Fruit fly (Drosophila melanogaster) whole organism, embryonic: Measurements from ENCODE around the gene CG13038.
A peak's percentile ranks its signal among the peaks of the same experiment; 100 is the strongest.

Experiments
- CG12219 ChIP-seq: fragments of 200-800 bp; sonication (Bioruptor generic); optimal IDR thresholded peaks from 3 replicates; lab custom pipeline; 2018; ENCODE audit warnings: missing biosample characterization, mild to moderate bottlenecking, missing genetic modification characterization
- CG2129 ChIP-seq: fragments of 200-800 bp; sonication (Bioruptor generic); IDR thresholded peaks from 2 replicates; pipeline ENCODE4 v1.3.6; 2022; ENCODE audit warnings: missing biosample characterization, missing genetic modification characterization; ENCODE audit not compliant: partially characterized antibody
- CG2889 ChIP-seq: fragments of 200-800 bp; sonication (Bioruptor generic); IDR thresholded peaks from 3 replicates; pipeline ENCODE4 v1.3.6; 2022; ENCODE audit warnings: missing biosample characterization, missing genetic modification characterization
- CG6254 ChIP-seq: fragments of 200-800 bp; sonication (Bioruptor generic); optimal IDR thresholded peaks from 3 replicates; lab custom pipeline; 2017; ENCODE audit warnings: mild to moderate bottlenecking, missing biosample characterization, missing genetic modification reagents, missing genetic modification characterization
- Poxn ChIP-seq: fragments of 200-800 bp; sonication (Bioruptor generic); IDR thresholded peaks from 2 replicates; pipeline ENCODE4 v1.3.6; 2022; ENCODE audit warnings: missing biosample characterization, missing genetic modification characterization
- bcd ChIP-seq: fragments of 200-800 bp; sonication (Bioruptor generic); optimal IDR thresholded peaks from 2 replicates; lab custom pipeline; 2017; ENCODE audit warnings: missing biosample characterization, mild to moderate bottlenecking, missing genetic modification characterization
- eyg ChIP-seq: fragments of 200-800 bp; sonication (Bioruptor generic); optimal IDR thresholded peaks from 3 replicates; lab custom pipeline; 2016; ENCODE audit warnings: missing biosample characterization, missing genetic modification characterization
- gem ChIP-seq: fragments of 200-800 bp; sonication (Bioruptor generic); optimal IDR thresholded peaks from 2 replicates; lab custom pipeline; 2019; ENCODE audit warnings: missing biosample characterization, mild to moderate bottlenecking, missing genetic modification characterization, moderate library complexity
- jigr1 ChIP-seq: fragments of 200-800 bp; sonication (Bioruptor generic); IDR thresholded peaks from 3 replicates; pipeline ENCODE4 v1.3.6; 2022; ENCODE audit warnings: missing biosample characterization, missing genetic modification characterization
- lov ChIP-seq, 2 experiments: fragments of 200-800 bp in 1 of 2; fragments of >200 bp in 1 of 2; sonication (Bioruptor generic) in 1 of 2; IDR thresholded peaks in 1 of 2; optimal IDR thresholded peaks in 1 of 2; 2 replicates in 1 of 2; 3 replicates in 1 of 2; pipeline versions ENCODE4 v1.3.6 to Lab custom; 2017 to 2022; ENCODE audit warnings: missing biosample characterization in 1 of 2, missing genetic modification characterization in 1 of 2
- sob ChIP-seq: fragments of 200-800 bp; sonication (Bioruptor generic); IDR thresholded peaks from 2 replicates; pipeline ENCODE4 v1.3.6; 2022; ENCODE audit warnings: missing biosample characterization, missing genetic modification characterization

dm6 chr3L:16359219-16359748 lies 31.6 kb upstream of the CG13038 start, which contains the start of gene ringer:
- no peak for TF ChIP-seq eyg (GFP tag; lab: Kevin White, UChicago)
- TF ChIP-seq CG6254 (GFP tag; lab: Kevin White, UChicago): no peak
- no peak for TF ChIP-seq bcd (GFP tag; lab: Kevin White, UChicago)
- TF ChIP-seq CG2889: no peak
- TF ChIP-seq gem (tag; lab: Kevin White, UChicago): no peak
- TF ChIP-seq sob (GFP tag; lab: Robert Waterston, UW): 0 out of 2 replicates have a peak, but pooled peaks have one; percentile 21
- TF ChIP-seq lov (optimal IDR thresholded peaks at IDR 0.05; lab: Kevin White, UChicago): no peak
- TF ChIP-seq lov (GFP tag; IDR thresholded peaks at IDR 0.05; lab: Robert Waterston, UW): no peak
- TF ChIP-seq Poxn (GFP tag; lab: Robert Waterston, UW): no peak
- TF ChIP-seq CG12219 (GFP tag; lab: Kevin White, UChicago): no peak
- TF ChIP-seq jigr1: no peak
- no peak for TF ChIP-seq CG2129 (GFP tag; lab: Robert Waterston, UW)
